Fruit fly (Drosophila melanogaster): Measurements from ENCODE around the gene CG45072.

dm6 chr3R:30107718-30108117, 15.3 kb downstream of the CG45072 start:
- TF ChIP-seq foxo (GFP tag; optimal IDR thresholded peaks at IDR 0.05) (no peak), Vsx2 (GFP tag; optimal IDR thresholded peaks at IDR 0.05; ENCODE audit: partially characterized antibody) (no peak), Myc (optimal IDR thresholded peaks at IDR 0.05) (no peak), pan (optimal IDR thresholded peaks at IDR 0.05) (no peak), OdsH (GFP tag; optimal IDR thresholded peaks at IDR 0.05) (no peak)

All from whole organism, wandering third instar larva.